Fruit fly (Drosophila melanogaster) whole organism, prepupa: ENCODE data around the gene CG1999.

Experiments
- CG4318 ChIP-seq: fragments of 200-800 bp; sonication (Bioruptor generic); optimal IDR thresholded peaks from 3 replicates; lab custom pipeline; 2017; ENCODE audit warnings: missing biosample characterization, mild to moderate bottlenecking, missing genetic modification characterization
- spab ChIP-seq: fragments of 200-800 bp; sonication (Bioruptor generic); optimal IDR thresholded peaks from 2 replicates; lab custom pipeline; 2017; ENCODE audit warnings: missing biosample characterization, mild to moderate bottlenecking, missing genetic modification characterization, missing genetic modification reagents

dm6 chrX:7349963-7350362, 8.6 kb upstream of the CG1999 start:
- TF ChIP-seq CG4318 (GFP tag; lab: Kevin White, UChicago) (no peak), spab (no peak)
